Worm (Caenorhabditis elegans): ENCODE data around the gene F47B10.3.

Gene F47B10.3

ce11 chrX:10880509-10880908, 11.5 kb upstream of the F47B10.3 start, which contains the start of gene T21E8.4:
Gene T21E8.4, plus strand, starts transcription at chrX:10880809.
- TF ChIP-seq fos-1 (tag; optimal IDR thresholded peaks at IDR 0.05): no peak
- no peak for TF ChIP-seq ZK546.5 (tag; optimal IDR thresholded peaks at IDR 0.05)
- TF ChIP-seq ceh-9 (tag; optimal IDR thresholded peaks at IDR 0.05): no peak

- TF ChIP-seq mdl-1 (tag; optimal IDR thresholded peaks at IDR 0.05): no peak
- TF ChIP-seq lin-15B (tag; optimal IDR thresholded peaks at IDR 0.05): no peak
- TF ChIP-seq skn-1 (tag; optimal IDR thresholded peaks at IDR 0.05): no peak
- no peak for TF ChIP-seq pqm-1 (tag; optimal IDR thresholded peaks at IDR 0.05)
- TF ChIP-seq ceh-16 (tag; optimal IDR thresholded peaks at IDR 0.05): no peak
- no peak for TF ChIP-seq nhr-12 (tag; optimal IDR thresholded peaks at IDR 0.05)
- TF ChIP-seq ama-1 (optimal IDR thresholded peaks at IDR 0.05): no peak
- no peak for TF ChIP-seq elt-2 (tag; optimal IDR thresholded peaks at IDR 0.05)
- no peak for TF ChIP-seq nhr-76 (tag; optimal IDR thresholded peaks at IDR 0.05)
- TF ChIP-seq nhr-23 (tag; optimal IDR thresholded peaks at IDR 0.05): no peak
- TF ChIP-seq fkh-10 (GFP tag; optimal IDR thresholded peaks at IDR 0.05): no peak
- TF ChIP-seq nhr-25 (tag; optimal IDR thresholded peaks at IDR 0.05): no peak
- no peak for TF ChIP-seq aly-2 (tag; optimal IDR thresholded peaks at IDR 0.05)
These were observed 10.0 kb upstream of the F47B10.3 start, which contains the start of gene T21E8.6 for ce11 chrX:10881984-10882383. Gene T21E8.6, plus strand, starts transcription at chrX:10882284.

DNA sequence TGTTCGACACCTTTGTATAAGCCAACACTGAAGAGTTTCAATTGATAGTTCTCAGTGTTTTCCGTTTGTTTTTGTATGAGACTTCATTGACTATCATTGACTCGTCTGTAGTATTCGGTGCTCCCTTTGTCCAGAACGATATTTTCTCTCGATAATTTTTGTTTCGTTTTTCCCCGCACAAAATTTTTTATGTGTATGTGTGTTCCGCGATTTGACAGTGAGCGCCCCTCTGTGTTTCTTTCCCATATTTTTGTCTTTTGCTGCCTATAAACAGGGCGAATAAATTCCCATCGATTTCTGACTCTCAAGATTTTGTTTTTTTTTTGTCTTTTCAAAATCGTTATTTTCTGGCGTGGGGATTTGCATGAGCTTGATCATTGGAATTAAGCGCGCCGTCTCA, 8.8 kb upstream of the F47B10.3 start, which contains the start of gene T21E8.7:
T21E8.7 (plus strand) TSS at position 301 of the 400 bp plus-strand sequence.
- TF ChIP-seq pqm-1 (tag; optimal IDR thresholded peaks at IDR 0.05): no peak
- no peak for TF ChIP-seq nhr-237 (tag; optimal IDR thresholded peaks at IDR 0.05)
- TF ChIP-seq jun-1 (tag; optimal IDR thresholded peaks at IDR 0.05): no peak

DNA sequence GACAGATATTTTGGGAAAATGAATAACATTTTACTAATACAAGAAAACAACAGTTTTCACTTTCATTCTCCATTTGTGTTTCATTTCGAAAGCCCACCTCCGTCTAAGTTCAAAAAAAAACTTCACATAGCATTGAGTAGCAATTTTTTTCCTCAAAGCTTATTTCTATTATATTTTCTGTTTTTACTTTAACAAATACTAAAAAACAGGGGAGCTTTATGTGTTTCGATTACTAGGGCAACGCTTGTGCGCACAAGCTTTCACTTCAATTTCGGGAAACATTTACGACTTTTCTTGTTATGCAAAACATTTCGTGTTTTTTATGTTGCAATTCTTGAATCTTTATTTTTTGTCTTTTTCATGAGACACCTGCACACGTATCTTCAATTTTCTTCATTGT, 6.1 kb upstream of the F47B10.3 start, which contains the start of gene T21E8.5:
T21E8.5 (plus strand) TSS at position 301 of the 400 bp plus-strand sequence.
- TF ChIP-seq unc-39 (tag; optimal IDR thresholded peaks at IDR 0.05) (no peak), lin-15B (tag; optimal IDR thresholded peaks at IDR 0.05) (no peak), ceh-9 (tag; optimal IDR thresholded peaks at IDR 0.05) (no peak)

DNA sequence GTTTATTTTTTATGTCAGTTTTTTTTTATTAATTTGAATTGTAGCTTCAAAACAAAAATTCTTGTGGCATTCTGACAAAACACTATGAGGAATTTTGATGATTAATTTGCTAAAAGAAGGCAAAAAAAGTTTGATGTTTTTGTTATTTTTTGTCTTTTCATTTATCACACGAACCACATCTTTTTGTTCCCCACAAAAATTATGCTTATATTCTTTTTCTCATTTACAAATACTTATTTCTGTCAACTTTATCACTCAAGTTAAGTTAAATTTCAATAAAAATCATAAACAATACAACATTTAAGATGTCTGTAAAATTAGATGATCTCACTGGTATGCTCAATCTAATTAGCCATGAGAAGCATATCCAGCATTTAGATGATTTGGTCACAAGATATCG, 3.8 kb upstream of the F47B10.3 start, which contains the start of gene F47B10.6:
F47B10.6 (plus strand) TSS at position 301 of the 400 bp plus-strand sequence.
- TF ChIP-seq ZK546.5 (tag; optimal IDR thresholded peaks at IDR 0.05) (no peak), pha-4 (tag; optimal IDR thresholded peaks at IDR 0.05) (no peak), ztf-4 (tag; optimal IDR thresholded peaks at IDR 0.05) (no peak), pqm-1 (tag; optimal IDR thresholded peaks at IDR 0.05) (no peak), nhr-12 (tag; optimal IDR thresholded peaks at IDR 0.05) (no peak)

DNA sequence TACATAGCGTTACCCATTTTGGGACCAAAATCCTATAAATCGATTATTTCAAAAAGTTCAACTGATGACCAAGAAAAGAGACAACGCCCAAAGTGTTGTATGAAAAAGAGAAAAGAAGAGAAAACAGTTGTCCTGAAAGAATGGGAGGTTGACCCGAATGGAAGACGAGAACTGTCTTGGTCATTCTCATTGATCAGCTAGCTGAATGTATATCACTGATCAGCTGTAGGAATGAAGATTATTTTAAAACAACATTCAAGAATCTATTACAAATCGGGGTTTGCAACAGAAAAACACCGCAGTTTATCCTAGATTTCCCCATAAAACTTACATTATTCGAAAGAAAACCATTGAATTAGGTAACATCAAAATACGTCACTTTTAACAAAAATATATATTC, 1.5 kb upstream of the F47B10.3 start, which contains the start of gene F47B10.5:
F47B10.5 (minus strand) TSS at position 101 of the 400 bp plus-strand sequence.
- no peak for TF ChIP-seq pha-4 (tag; optimal IDR thresholded peaks at IDR 0.05)
- no peak for TF ChIP-seq snpc-4 (tag; optimal IDR thresholded peaks at IDR 0.05)
- no peak for TF ChIP-seq lin-39 (tag; optimal IDR thresholded peaks at IDR 0.05)
- no peak for TF ChIP-seq aly-2 (tag; optimal IDR thresholded peaks at IDR 0.05)
- no peak for TF ChIP-seq lin-15B (tag; optimal IDR thresholded peaks at IDR 0.05)
- no peak for TF ChIP-seq pqm-1 (tag; optimal IDR thresholded peaks at IDR 0.05)
- TF ChIP-seq ceh-16 (tag; optimal IDR thresholded peaks at IDR 0.05): no peak
- TF ChIP-seq nfya-1 (tag; optimal IDR thresholded peaks at IDR 0.05; ENCODE audit: insufficient read depth): no peak
- no peak for TF ChIP-seq skn-1 (tag; optimal IDR thresholded peaks at IDR 0.05)
- no peak for TF ChIP-seq egl-27 (tag; optimal IDR thresholded peaks at IDR 0.05)
- no peak for TF ChIP-seq nhr-11 (tag; optimal IDR thresholded peaks at IDR 0.05)
- no peak for TF ChIP-seq nhr-28 (tag; optimal IDR thresholded peaks at IDR 0.05)
- TF ChIP-seq nhr-23 (tag; optimal IDR thresholded peaks at IDR 0.05): no peak
- TF ChIP-seq nhr-25 (tag; optimal IDR thresholded peaks at IDR 0.05): no peak
- TF ChIP-seq elt-2 (tag; optimal IDR thresholded peaks at IDR 0.05): no peak
- TF ChIP-seq elt-1 (tag; optimal IDR thresholded peaks at IDR 0.05): no peak
- TF ChIP-seq tbx-2 (tag; optimal IDR thresholded peaks at IDR 0.05): no peak

- TF ChIP-seq lsy-12 (tag; optimal IDR thresholded peaks at IDR 0.05) (no peak), nhr-12 (tag; optimal IDR thresholded peaks at IDR 0.05) (no peak)
These were observed 1.0 kb upstream of the F47B10.3 start, which contains the start of gene F47B10.4 for ce11 chrX:10890965-10891364. Gene F47B10.4, plus strand, starts transcription at chrX:10891265.

Measured in whole organism, L3 larva.